Fruit fly (Drosophila melanogaster) whole organism, wandering third instar larva: ENCODE data around the gene Tps1.

Experiments used
- Abd-B ChIP-seq: fragments of >200 bp; optimal IDR thresholded peaks from 2 replicates; lab custom pipeline; 2017; ENCODE audit warnings: missing biosample characterization, missing genetic modification characterization
- CG32264 ChIP-seq: fragments of 200-800 bp; sonication (Bioruptor generic); optimal IDR thresholded peaks from 2 replicates; lab custom pipeline; 2016; ENCODE audit warnings: missing biosample characterization, missing genetic modification characterization
- CG9705 ChIP-seq: fragments of 200-800 bp; sonication (Bioruptor generic); optimal IDR thresholded peaks from 2 replicates; lab custom pipeline; 2018; ENCODE audit warnings: missing biosample characterization, mild to moderate bottlenecking, missing genetic modification characterization
- CrebA ChIP-seq: fragments of 200-800 bp; sonication (Bioruptor generic); optimal IDR thresholded peaks from 2 replicates; lab custom pipeline; 2016; ENCODE audit warnings: missing biosample characterization, mild to moderate bottlenecking, missing genetic modification characterization, borderline replicate concordance
- Dfd ChIP-seq: fragments of >200 bp; optimal IDR thresholded peaks from 2 replicates; lab custom pipeline; 2017; ENCODE audit warnings: missing biosample characterization, missing genetic modification characterization
- Dif ChIP-seq: fragments of 200-275, 200-300 bp; sonication (Bioruptor generic); optimal IDR thresholded peaks from 2 replicates; lab custom pipeline; 2018; ENCODE audit warnings: missing biosample characterization, missing genetic modification characterization; ENCODE audit not compliant: partially characterized antibody
- GATAd ChIP-seq: sonication (Bioruptor generic); optimal IDR thresholded peaks from 2 replicates; lab custom pipeline; 2016; ENCODE audit warnings: missing biosample characterization, missing genetic modification characterization
- HLH106 ChIP-seq: fragments of 200-800 bp; optimal IDR thresholded peaks from 3 replicates; lab custom pipeline; 2019; ENCODE audit warnings: missing biosample characterization, mild to moderate bottlenecking, missing genetic modification characterization, moderate library complexity
- Hnf4 ChIP-seq: fragments of 200-800 bp; sonication (Bioruptor generic); optimal IDR thresholded peaks from 2 replicates; lab custom pipeline; 2016; ENCODE audit warnings: missing biosample characterization, mild to moderate bottlenecking, missing genetic modification characterization
- Hr78 ChIP-seq: fragments of >200 bp; optimal IDR thresholded peaks from 2 replicates; lab custom pipeline; 2017; ENCODE audit warnings: missing biosample characterization, missing genetic modification characterization
- Hr83 ChIP-seq: fragments of 200-300 bp; sonication (Bioruptor generic); optimal IDR thresholded peaks from 2 replicates; lab custom pipeline; 2016; ENCODE audit warnings: missing biosample characterization, mild to moderate bottlenecking, missing genetic modification characterization, moderate library complexity; ENCODE audit not compliant: poor library complexity, severe bottlenecking
- Jra ChIP-seq: sonication (Bioruptor generic); optimal IDR thresholded peaks from 2 replicates; lab custom pipeline; 2016; ENCODE audit warnings: missing biosample characterization, missing genetic modification characterization
- Mio ChIP-seq: sonication (Bioruptor generic); optimal IDR thresholded peaks from 2 replicates; lab custom pipeline; 2016; ENCODE audit warnings: missing biosample characterization, missing genetic modification characterization
- Myc ChIP-seq: fragments of >200 bp; optimal IDR thresholded peaks from 2 replicates; lab custom pipeline; 2017
- N ChIP-seq: fragments of >200 bp; optimal IDR thresholded peaks from 2 replicates; lab custom pipeline; 2018; ENCODE audit warnings: missing biosample characterization, missing external identifiers, missing genetic modification characterization
- OdsH ChIP-seq: fragments of 200-800 bp; sonication (Bioruptor generic); optimal IDR thresholded peaks from 2 replicates; lab custom pipeline; 2016; ENCODE audit warnings: missing biosample characterization, mild to moderate bottlenecking, missing genetic modification characterization
- Rel ChIP-seq, 2 experiments: fragments of 200-800 bp; sonication (Bioruptor generic) in 1 of 2; optimal IDR thresholded peaks; 2 replicates in 1 of 2; 3 replicates in 1 of 2; lab custom pipeline; 2016 to 2019; ENCODE audit warnings: mild to moderate bottlenecking in 2 of 2, missing biosample characterization in 2 of 2, missing genetic modification characterization in 2 of 2, moderate library complexity in 1 of 2
- Sp1 ChIP-seq: fragments of 200-800 bp; sonication (Bioruptor generic); optimal IDR thresholded peaks from 3 replicates; lab custom pipeline; 2019; ENCODE audit warnings: missing biosample characterization, mild to moderate bottlenecking, missing genetic modification characterization, moderate library complexity
- Vsx2 ChIP-seq: fragments of 200-300, 225-300 bp; sonication (Bioruptor generic); optimal IDR thresholded peaks from 2 replicates; lab custom pipeline; 2018; ENCODE audit warnings: missing biosample characterization, missing genetic modification characterization; ENCODE audit not compliant: partially characterized antibody
- br ChIP-seq: fragments of 200-800 bp; sonication (Bioruptor generic); optimal IDR thresholded peaks from 2 replicates; lab custom pipeline; 2016; ENCODE audit warnings: missing biosample characterization, missing genetic modification characterization
- brk ChIP-seq: fragments of 200-800 bp; sonication (Bioruptor generic); optimal IDR thresholded peaks from 2 replicates; lab custom pipeline; 2016; ENCODE audit warnings: missing biosample characterization, mild to moderate bottlenecking, missing genetic modification characterization
- dl ChIP-seq, 2 experiments: fragments of 175-275, 200-275 bp in 1 of 2; fragments of 200-275 bp in 1 of 2; sonication (Bioruptor generic); optimal IDR thresholded peaks; lab custom pipeline; 2018; ENCODE audit warnings: mild to moderate bottlenecking in 2 of 2, missing biosample characterization in 2 of 2, missing genetic modification characterization in 2 of 2, moderate library complexity in 2 of 2; ENCODE audit not compliant: partially characterized antibody in 2 of 2, insufficient read depth in 1 of 2
- dmrt93B ChIP-seq: fragments of 200-800 bp; sonication (Bioruptor generic); optimal IDR thresholded peaks from 2 replicates; lab custom pipeline; 2018; ENCODE audit warnings: missing biosample characterization, mild to moderate bottlenecking, missing genetic modification characterization
- dsf ChIP-seq: sonication (Bioruptor generic); optimal IDR thresholded peaks from 2 replicates; lab custom pipeline; 2016; ENCODE audit warnings: missing biosample characterization, missing genetic modification characterization, borderline replicate concordance
- ey ChIP-seq: fragments of 200-800 bp; sonication (Bioruptor generic); optimal IDR thresholded peaks from 2 replicates; lab custom pipeline; 2016; ENCODE audit warnings: missing biosample characterization, missing genetic modification characterization
- foxo ChIP-seq, 2 experiments: fragments of 200-800 bp; sonication (Bioruptor generic); optimal IDR thresholded peaks; 2 replicates in 1 of 2; 3 replicates in 1 of 2; lab custom pipeline; 2016 to 2017; ENCODE audit warnings: missing biosample characterization in 2 of 2, missing genetic modification characterization in 2 of 2
- fru ChIP-seq: fragments of 200-800 bp; sonication (Bioruptor generic); optimal IDR thresholded peaks from 3 replicates; lab custom pipeline; 2016; ENCODE audit warnings: missing biosample characterization, mild to moderate bottlenecking, missing genetic modification characterization
- h ChIP-seq: fragments of 200-800 bp; sonication (Bioruptor generic); optimal IDR thresholded peaks from 3 replicates; lab custom pipeline; 2016; ENCODE audit warnings: missing biosample characterization, mild to moderate bottlenecking, missing genetic modification characterization
- jim ChIP-seq: fragments of 175-275, 200-325 bp; sonication (Bioruptor generic); optimal IDR thresholded peaks from 2 replicates; lab custom pipeline; 2016; ENCODE audit warnings: missing biosample characterization, mild to moderate bottlenecking, missing genetic modification characterization
- lola ChIP-seq: fragments of >200 bp; optimal IDR thresholded peaks from 2 replicates; lab custom pipeline; 2017; ENCODE audit warnings: missing biosample characterization, missing genetic modification characterization
- pan ChIP-seq: fragments of >200 bp; optimal IDR thresholded peaks from 2 replicates; lab custom pipeline; 2017
- psq ChIP-seq: fragments of 200-800 bp; sonication (Bioruptor generic); optimal IDR thresholded peaks from 3 replicates; lab custom pipeline; 2017; ENCODE audit warnings: missing biosample characterization, mild to moderate bottlenecking, missing genetic modification characterization, moderate library complexity
- rgr ChIP-seq: fragments of 200-800 bp; sonication (Bioruptor generic); optimal IDR thresholded peaks from 3 replicates; lab custom pipeline; 2016; ENCODE audit warnings: missing biosample characterization, mild to moderate bottlenecking, missing genetic modification characterization
- sage ChIP-seq: fragments of 200-800 bp; sonication (Bioruptor generic); optimal IDR thresholded peaks from 2 replicates; lab custom pipeline; 2016; ENCODE audit warnings: missing biosample characterization, mild to moderate bottlenecking, missing genetic modification characterization
- sv ChIP-seq: fragments of 200-800 bp; sonication (Bioruptor generic); optimal IDR thresholded peaks from 3 replicates; lab custom pipeline; 2016; ENCODE audit warnings: missing biosample characterization, missing genetic modification characterization
- tai ChIP-seq: sonication (Bioruptor generic); optimal IDR thresholded peaks from 2 replicates; lab custom pipeline; 2016; ENCODE audit warnings: missing biosample characterization, missing genetic modification characterization
- usp ChIP-seq: fragments of >200 bp; optimal IDR thresholded peaks from 2 replicates; lab custom pipeline; 2017; ENCODE audit warnings: missing biosample characterization, missing genetic modification characterization
- woc ChIP-seq: sonication (Bioruptor generic); optimal IDR thresholded peaks from 2 replicates; lab custom pipeline; 2016; ENCODE audit warnings: missing biosample characterization, mild to moderate bottlenecking, missing genetic modification characterization

Gene Tps1

dm6 chr2L:4349677-4350076 is 38.5 kb upstream of the Tps1 start:
- no peak for TF ChIP-seq Sp1 (GFP tag; lab: Kevin White, UChicago)
- TF ChIP-seq sv: no peak
- no peak for TF ChIP-seq Hr83 (GFP tag; lab: Kevin White, UChicago)

- TF ChIP-seq brk (GFP tag; lab: Kevin White, UChicago) (no peak), h (GFP tag; lab: Kevin White, UChicago) (peak; percentile 58), jim (no peak), br (GFP tag; lab: Kevin White, UChicago) (peak; percentile 38), Vsx2 (GFP tag; lab: Kevin White, UChicago) (no peak), Sp1 (GFP tag; lab: Kevin White, UChicago) (peak; percentile 32), Hr78 (GFP tag; lab: Kevin White, UChicago) (no peak), woc (GFP tag; lab: Kevin White, UChicago) (peak; percentile 25), foxo (GFP tag; optimal IDR thresholded peaks at IDR 0.05; lab: Kevin White, UChicago) (peak in 1 of 2 experiments; percentile 61), pan (lab: Kevin White, UChicago) (no peak), psq (GFP tag; lab: Kevin White, UChicago) (peak; percentile 8), rgr (peak; percentile 45), Abd-B (GFP tag; lab: Kevin White, UChicago) (no peak), Rel (GFP tag; optimal IDR thresholded peaks at IDR 0.05; lab: Kevin White, UChicago) (no peak), Rel (tag; optimal IDR thresholded peaks at IDR 0.05; lab: Kevin White, UChicago) (no peak), CG9705 (GFP tag; lab: Kevin White, UChicago) (no peak), Jra (GFP tag; lab: Kevin White, UChicago) (peak; percentile 13), Mio (no peak), tai (no peak), HLH106 (peak; percentile 51), Hr83 (GFP tag; lab: Kevin White, UChicago) (no peak), dl (GFP tag; optimal IDR thresholded peaks at IDR 0.05; lab: Kevin White, UChicago; ENCODE audit: insufficient read depth in 1 of 2, partially characterized antibody in 2 of 2) (no peak), CrebA (GFP tag; lab: Kevin White, UChicago) (no peak), usp (GFP tag; lab: Kevin White, UChicago) (no peak), ey (GFP tag; lab: Kevin White, UChicago) (peak; percentile 55), fru (GFP tag; lab: Kevin White, UChicago) (peak; percentile 59), lola (GFP tag; lab: Kevin White, UChicago) (no peak), dmrt93B (GFP tag; lab: Kevin White, UChicago) (no peak), GATAd (GFP tag; lab: Kevin White, UChicago) (no peak), dsf (GFP tag; lab: Kevin White, UChicago) (no peak), Dif (GFP tag; lab: Kevin White, UChicago) (no peak), Myc (no peak), CG32264 (GFP tag; lab: Kevin White, UChicago) (no peak), N (GFP tag; lab: Kevin White, UChicago) (no peak), Dfd (GFP tag; lab: Kevin White, UChicago) (no peak), sage (no peak), OdsH (GFP tag; lab: Kevin White, UChicago) (peak; percentile 48), sv (peak; percentile 50), Hnf4 (GFP tag; lab: Kevin White, UChicago) (peak; percentile 36)
- TF ChIP-seq, all 38 proteins: peak for 14
Observed at dm6 chr2L:4350683-4351324, 37.3 kb upstream of the Tps1 start.
